Worm (Caenorhabditis elegans) whole organism, late embryonic: ENCODE measurements around the gene ZK512.2.

ENCODE experiments used
- ama-1 ChIP-seq: fragments of 150-350 bp; optimal IDR thresholded peaks from 2 replicates; lab custom pipeline; 2014
- ceh-34 ChIP-seq: sonication (generic microtip); optimal IDR thresholded peaks from 2 replicates; lab custom pipeline; 2016; ENCODE audit warnings: mild to moderate bottlenecking, missing genetic modification characterization, missing compliant biosample characterization
- ceh-6 ChIP-seq: fragments of 200-800 bp; sonication (Bioruptor generic); optimal IDR thresholded peaks from 2 replicates; lab custom pipeline; 2018; ENCODE audit warnings: mild to moderate bottlenecking, missing genetic modification characterization, missing compliant biosample characterization
- pha-2 ChIP-seq: sonication (generic microtip); optimal IDR thresholded peaks from 2 replicates; lab custom pipeline; 2017; ENCODE audit warnings: mild to moderate bottlenecking, missing genetic modification characterization, missing compliant biosample characterization
- pqm-1 ChIP-seq: sonication (generic microtip); optimal IDR thresholded peaks from 2 replicates; lab custom pipeline; 2016; ENCODE audit warnings: missing genetic modification characterization, missing compliant biosample characterization

- TF ChIP-seq ceh-34 (no peak), pha-2 (tag; lab: Kevin White, UChicago) (no peak), pqm-1 (no peak), ceh-6 (GFP tag; lab: Kevin White, UChicago) (no peak), ama-1 (lab: Kevin White, UChicago) (no peak)
These were observed 18.1 kb upstream of the ZK512.2 start, which contains the start of gene dgk-3 for ce11 chrIII:9162634-9163118.
